Worm (Caenorhabditis elegans) whole organism, L2 larva: ENCODE measurements around the gene C17H11.2.

Source experiments
- alr-1 ChIP-seq: fragments of 150-350 bp; optimal IDR thresholded peaks from 2 replicates; lab custom pipeline; 2014; ENCODE audit warnings: missing biosample characterization, missing genetic modification characterization
- dmd-4 ChIP-seq: sonication (generic microtip); optimal IDR thresholded peaks from 2 replicates; lab custom pipeline; 2017; ENCODE audit warnings: missing biosample characterization, missing genetic modification characterization
- elt-3 ChIP-seq: sonication (generic microtip); optimal IDR thresholded peaks from 2 replicates; lab custom pipeline; 2017; ENCODE audit warnings: missing biosample characterization, missing genetic modification characterization
- fos-1 ChIP-seq: fragments of 150-350 bp; optimal IDR thresholded peaks from 2 replicates; lab custom pipeline; 2014; ENCODE audit warnings: missing biosample characterization, missing genetic modification characterization
- lin-39 ChIP-seq: fragments of 150-350 bp; optimal IDR thresholded peaks from 2 replicates; lab custom pipeline; 2014; ENCODE audit warnings: missing biosample characterization, missing genetic modification reagents, missing genetic modification characterization
- nhr-77 ChIP-seq: fragments of 150-350 bp; optimal IDR thresholded peaks from 2 replicates; lab custom pipeline; 2014; ENCODE audit warnings: missing biosample characterization, missing genetic modification characterization
- peb-1 ChIP-seq: fragments of 150-350 bp; optimal IDR thresholded peaks from 2 replicates; lab custom pipeline; 2014; ENCODE audit warnings: missing biosample characterization, missing genetic modification characterization
- snpc-4 ChIP-seq: fragments of 150-350 bp; optimal IDR thresholded peaks from 2 replicates; lab custom pipeline; 2014; ENCODE audit warnings: missing biosample characterization, missing genetic modification characterization

DNA sequence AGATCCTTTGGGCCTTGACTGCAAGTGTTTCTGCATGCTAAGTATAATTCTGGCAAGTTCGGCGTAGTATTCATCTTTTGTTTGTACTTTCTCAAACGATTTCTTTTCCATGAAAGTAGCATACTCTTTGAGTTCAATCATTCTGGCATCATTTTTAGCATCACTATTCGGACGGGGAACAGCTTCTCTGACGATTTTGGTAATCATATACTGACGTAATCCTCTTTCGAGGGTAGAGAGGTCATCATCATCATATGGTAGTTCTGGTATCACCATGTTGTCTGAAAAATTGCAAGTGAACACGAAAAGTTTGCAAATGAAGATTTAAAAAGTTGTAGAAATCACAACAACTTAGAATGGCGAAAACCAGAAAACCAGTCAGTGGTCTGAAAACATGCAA lies 6.9 kb upstream of the C17H11.2 start, which contains the start of gene F22F1.3:
- TF ChIP-seq nhr-77 (tag; lab: Kevin White, UChicago) (no peak), alr-1 (no peak), elt-3 (tag; lab: Kevin White, UChicago) (no peak), fos-1 (tag; lab: Kevin White, UChicago) (no peak), peb-1 (tag; lab: Kevin White, UChicago) (no peak), dmd-4 (tag; lab: Kevin White, UChicago) (no peak), lin-39 (tag; lab: Kevin White, UChicago) (no peak), snpc-4 (no peak)
